Worm (Caenorhabditis elegans) whole organism, L4 larva: ENCODE measurements around the gene srw-118.

ENCODE experiments used
- F26F4.8 ChIP-seq: fragments of 200-800 bp; sonication (Bioruptor generic); conservative IDR thresholded peaks from 2 replicates; pipeline ENCODE4 v1.3.6; 2022; ENCODE audit warnings: missing genetic modification characterization, missing compliant biosample characterization
- F37D6.2 ChIP-seq: sonication (generic microtip); optimal IDR thresholded peaks from 2 replicates; lab custom pipeline; 2016; ENCODE audit warnings: mild to moderate bottlenecking, missing genetic modification characterization, missing compliant biosample characterization
- F44E2.7 ChIP-seq: fragments of 200-800 bp; sonication (Bioruptor generic); IDR thresholded peaks from 2 replicates; pipeline ENCODE4 v2.1.2; 2022; ENCODE audit warnings: missing genetic modification characterization, missing compliant biosample characterization
- F49E8.2 ChIP-seq: sonication (generic microtip); optimal IDR thresholded peaks from 2 replicates; lab custom pipeline; 2016; ENCODE audit warnings: missing compliant biosample characterization, mild to moderate bottlenecking, missing genetic modification characterization, borderline replicate concordance
- T20F7.1 ChIP-seq: fragments of 200-800 bp; sonication (Bioruptor generic); optimal IDR thresholded peaks from 2 replicates; lab custom pipeline; 2018; ENCODE audit warnings: mild to moderate bottlenecking, missing genetic modification characterization, missing compliant biosample characterization
- Y105C5A.15 ChIP-seq: fragments of 200-800 bp; sonication (Bioruptor generic); IDR thresholded peaks from 2 replicates; pipeline ENCODE4 v1.3.6; 2022; ENCODE audit warnings: missing genetic modification characterization, missing compliant biosample characterization
- Y5F2A.4 ChIP-seq: fragments of 200-800 bp; sonication (Bioruptor generic); optimal IDR thresholded peaks from 2 replicates; lab custom pipeline; 2018; ENCODE audit warnings: mild to moderate bottlenecking, missing genetic modification characterization, missing compliant biosample characterization
- ZK546.5 ChIP-seq, 2 experiments: sonication (generic microtip); optimal IDR thresholded peaks; 2 replicates each; lab custom pipeline; 2017; ENCODE audit warnings: missing biosample characterization in 2 of 2, missing genetic modification characterization in 2 of 2
- attf-4 ChIP-seq: sonication (generic microtip); optimal IDR thresholded peaks from 3 replicates; lab custom pipeline; 2017; ENCODE audit warnings: missing biosample characterization, missing genetic modification characterization
- ceh-62 ChIP-seq: sonication (generic microtip); optimal IDR thresholded peaks from 2 replicates; lab custom pipeline; 2017; ENCODE audit warnings: missing biosample characterization, missing genetic modification characterization
- ceh-82 ChIP-seq: sonication (generic microtip); optimal IDR thresholded peaks from 2 replicates; lab custom pipeline; 2017; ENCODE audit warnings: missing biosample characterization, missing genetic modification characterization
- ces-1 ChIP-seq: fragments of 150-350 bp; sonication (generic microtip); optimal IDR thresholded peaks from 4 replicates; lab custom pipeline; 2014; ENCODE audit warnings: missing biosample characterization, missing genetic modification reagents, missing genetic modification characterization
- ctbp-1 ChIP-seq: fragments of 200-800 bp; sonication (Bioruptor generic); IDR thresholded peaks from 2 replicates; pipeline ENCODE4 v1.3.6; 2022; ENCODE audit warnings: missing genetic modification reagents, missing genetic modification characterization, missing compliant biosample characterization
- daf-16 ChIP-seq, 3 experiments: sonication (generic microtip); optimal IDR thresholded peaks; 2 replicates each; lab custom pipeline; 2016 to 2017; ENCODE audit warnings: missing genetic modification characterization in 3 of 3, missing genetic modification reagents in 3 of 3, mild to moderate bottlenecking in 2 of 3, missing compliant biosample characterization in 2 of 3, missing biosample characterization in 1 of 3, moderate library complexity in 1 of 3
- dpl-1 ChIP-seq: fragments of 150-350 bp; optimal IDR thresholded peaks from 2 replicates; lab custom pipeline; 2014; ENCODE audit warnings: missing biosample characterization, missing genetic modification reagents, missing genetic modification characterization
- egl-43 ChIP-seq: fragments of 200-800 bp; sonication (Bioruptor generic); IDR thresholded peaks from 2 replicates; pipeline ENCODE4 v1.3.6; 2022; ENCODE audit warnings: missing genetic modification reagents, missing genetic modification characterization, missing compliant biosample characterization
- gei-8 ChIP-seq: fragments of 200-800 bp; sonication (Bioruptor generic); optimal IDR thresholded peaks from 2 replicates; lab custom pipeline; 2018; ENCODE audit warnings: mild to moderate bottlenecking, missing genetic modification characterization, missing compliant biosample characterization
- hif-1 ChIP-seq, 2 experiments: sonication (generic microtip); optimal IDR thresholded peaks; 2 replicates each; lab custom pipeline; 2016 to 2017; ENCODE audit warnings: missing compliant biosample characterization in 2 of 2, missing genetic modification characterization in 2 of 2, missing genetic modification reagents in 2 of 2, missing genotype in 2 of 2, mild to moderate bottlenecking in 1 of 2
- hlh-11 ChIP-seq: fragments of 200-800 bp; sonication (Bioruptor generic); optimal IDR thresholded peaks from 2 replicates; lab custom pipeline; 2018; ENCODE audit warnings: mild to moderate bottlenecking, missing genetic modification characterization, missing compliant biosample characterization
- jun-1 ChIP-seq: fragments of 150-350 bp; optimal IDR thresholded peaks from 2 replicates; lab custom pipeline; 2014; ENCODE audit warnings: missing biosample characterization, missing genetic modification reagents, missing genetic modification characterization
- lin-1 ChIP-seq: fragments of 200-800 bp; sonication (Bioruptor generic); IDR thresholded peaks from 2 replicates; pipeline ENCODE4 v1.3.6; 2022; ENCODE audit warnings: missing genetic modification reagents, missing genetic modification characterization, missing compliant biosample characterization
- mep-1 ChIP-seq: fragments of 150-350 bp; sonication (generic microtip); optimal IDR thresholded peaks from 3 replicates; lab custom pipeline; 2014; ENCODE audit warnings: missing biosample characterization, missing genetic modification characterization
- mxl-3 ChIP-seq: fragments of 200-800 bp; sonication (Bioruptor generic); optimal IDR thresholded peaks from 2 replicates; lab custom pipeline; 2018; ENCODE audit warnings: mild to moderate bottlenecking, missing genetic modification characterization, missing compliant biosample characterization
- nhr-10 ChIP-seq: fragments of 150-350 bp; optimal IDR thresholded peaks from 2 replicates; lab custom pipeline; 2014; ENCODE audit warnings: missing biosample characterization, missing genetic modification characterization
- nhr-102 ChIP-seq: sonication (generic microtip); optimal IDR thresholded peaks from 2 replicates; lab custom pipeline; 2016; ENCODE audit warnings: mild to moderate bottlenecking, missing genetic modification characterization, moderate library complexity, missing compliant biosample characterization
- nhr-237 ChIP-seq: sonication (generic microtip); optimal IDR thresholded peaks from 2 replicates; lab custom pipeline; 2017; ENCODE audit warnings: missing biosample characterization, missing genetic modification characterization
- nhr-28 ChIP-seq: fragments of 150-350 bp; optimal IDR thresholded peaks from 2 replicates; lab custom pipeline; 2014; ENCODE audit warnings: missing biosample characterization, missing genetic modification characterization
- nhr-42 ChIP-seq: fragments of 200-800 bp; sonication (Bioruptor generic); IDR thresholded peaks from 2 replicates; pipeline ENCODE4 v1.3.6; 2022; ENCODE audit warnings: missing genetic modification characterization, missing compliant biosample characterization
- nhr-6 ChIP-seq: fragments of 150-350 bp; optimal IDR thresholded peaks from 2 replicates; lab custom pipeline; 2014; ENCODE audit warnings: missing biosample characterization, missing genetic modification characterization
- nhr-77 ChIP-seq: fragments of 150-350 bp; optimal IDR thresholded peaks from 2 replicates; lab custom pipeline; 2014; ENCODE audit warnings: missing biosample characterization, missing genetic modification characterization
- pha-4 ChIP-seq, 2 experiments: fragments of 150-350 bp in 1 of 2; fragments of 200-800 bp in 1 of 2; sonication (Bioruptor generic) in 1 of 2; IDR thresholded peaks in 1 of 2; optimal IDR thresholded peaks in 1 of 2; 2 replicates each; pipeline versions ENCODE4 v1.3.6 to Lab custom; 2014 to 2022; ENCODE audit warnings: missing genetic modification characterization in 2 of 2, missing genetic modification reagents in 2 of 2, missing biosample characterization in 1 of 2, missing compliant biosample characterization in 1 of 2
- php-3 ChIP-seq: fragments of 200-800 bp; sonication (Bioruptor generic); IDR thresholded peaks from 2 replicates; pipeline ENCODE4 v1.3.6; 2022; ENCODE audit warnings: missing genetic modification reagents, missing genetic modification characterization, missing compliant biosample characterization
- skn-1 ChIP-seq: fragments of 150-350 bp; optimal IDR thresholded peaks from 2 replicates; lab custom pipeline; 2014; ENCODE audit warnings: missing biosample characterization, missing genetic modification characterization
- snpc-1.2 ChIP-seq: fragments of 200-800 bp; sonication (Bioruptor generic); IDR thresholded peaks from 2 replicates; pipeline ENCODE4 v1.3.6; 2022; ENCODE audit warnings: missing genetic modification reagents, missing genetic modification characterization, missing compliant biosample characterization
- spr-1 ChIP-seq: sonication (generic microtip); optimal IDR thresholded peaks from 2 replicates; lab custom pipeline; 2016; ENCODE audit warnings: mild to moderate bottlenecking, missing genetic modification characterization, missing compliant biosample characterization
- spr-3 ChIP-seq: fragments of 200-800 bp; sonication (Bioruptor generic); optimal IDR thresholded peaks from 2 replicates; lab custom pipeline; 2018; ENCODE audit warnings: mild to moderate bottlenecking, missing genetic modification characterization, missing compliant biosample characterization
- tag-97 ChIP-seq: fragments of 200-800 bp; sonication (Bioruptor generic); IDR thresholded peaks from 2 replicates; pipeline ENCODE4 v1.3.6; 2022; ENCODE audit warnings: missing genetic modification characterization, missing compliant biosample characterization
- unc-62 ChIP-seq, 3 experiments: fragments of 150-350 bp in 1 of 3; sonication (generic microtip); optimal IDR thresholded peaks in 2 of 3; peaks in 1 of 3; 1 replicate in 1 of 3; 2 replicates in 2 of 3; lab custom pipeline; 2014 to 2017; ENCODE audit warnings: missing biosample characterization in 3 of 3, missing genetic modification characterization in 3 of 3, missing genetic modification reagents in 3 of 3, missing genotype in 1 of 3
- zag-1 ChIP-seq: fragments of 150-350 bp; optimal IDR thresholded peaks from 2 replicates; lab custom pipeline; 2014; ENCODE audit warnings: missing biosample characterization, missing genetic modification characterization
- zfp-3 ChIP-seq: fragments of 200-800 bp; sonication (Bioruptor generic); conservative IDR thresholded peaks from 2 replicates; pipeline ENCODE4 v1.3.6; 2022; ENCODE audit warnings: missing genetic modification reagents, missing genetic modification characterization, missing compliant biosample characterization
- zip-2 ChIP-seq: fragments of 150-350 bp; optimal IDR thresholded peaks from 2 replicates; lab custom pipeline; 2014; ENCODE audit warnings: missing biosample characterization, missing genetic modification characterization

srw-118 gene

ce11 chrV:2938497-2938896 lies 41.4 kb downstream of the srw-118 start, which contains the start of gene srw-141:
srw-141 (minus strand) TSS chrV:2938597.
- no peak for TF ChIP-seq attf-4 (tag; lab: Kevin White, UChicago)
- no peak for TF ChIP-seq zag-1 (tag; lab: Kevin White, UChicago)
- TF ChIP-seq mep-1 (tag; lab: Kevin White, UChicago), result no peak
- TF ChIP-seq zfp-3, result no peak
- TF ChIP-seq Y5F2A.4 (GFP tag; lab: Kevin White, UChicago), result no peak
- no peak for TF ChIP-seq tag-97 (GFP tag; lab: Robert Waterston, UW)
- TF ChIP-seq hif-1 (tag; optimal IDR thresholded peaks at IDR 0.05; lab: Kevin White, UChicago), result no peak
- TF ChIP-seq nhr-42 (GFP tag; lab: Robert Waterston, UW), result no peak
- no peak for TF ChIP-seq pha-4 (GFP tag; IDR thresholded peaks at IDR 0.05; lab: Robert Waterston, UW)
- TF ChIP-seq pha-4 (tag; optimal IDR thresholded peaks at IDR 0.05; lab: Kevin White, UChicago), result no peak
- no peak for TF ChIP-seq egl-43 (GFP tag; lab: Robert Waterston, UW)
- TF ChIP-seq F44E2.7 (GFP tag; lab: Robert Waterston, UW), result no peak

- TF ChIP-seq F37D6.2 (no peak), php-3 (no peak), Y105C5A.15 (no peak), nhr-237 (tag; lab: Kevin White, UChicago) (no peak), nhr-10 (tag; lab: Kevin White, UChicago) (no peak), daf-16 (GFP tag; optimal IDR thresholded peaks at IDR 0.05; lab: Kevin White, UChicago) (no peak), daf-16 (tag; optimal IDR thresholded peaks at IDR 0.05; lab: Kevin White, UChicago) (no peak), nhr-77 (tag; lab: Kevin White, UChicago) (no peak), zag-1 (tag; lab: Kevin White, UChicago) (no peak), nhr-102 (tag; lab: Kevin White, UChicago) (no peak), zip-2 (tag; lab: Kevin White, UChicago) (no peak), dpl-1 (GFP tag; lab: Kevin White, UChicago) (no peak), skn-1 (tag; lab: Kevin White, UChicago) (no peak)
Measured at ce11 chrV:2934075-2934474, 45.8 kb downstream of the srw-118 start, which contains the start of gene srh-247. srh-247 (minus strand) TSS chrV:2934175.

- TF ChIP-seq ces-1 (GFP tag; lab: Kevin White, UChicago), result no peak
- TF ChIP-seq F49E8.2 (tag; lab: Kevin White, UChicago), result no peak
- TF ChIP-seq snpc-1.2, result no peak
- TF ChIP-seq Y105C5A.15, result no peak
- TF ChIP-seq ctbp-1 (GFP tag; lab: Robert Waterston, UW), result no peak
- TF ChIP-seq jun-1, result no peak
Measured at ce11 chrV:2931252-2931651, 48.6 kb downstream of the srw-118 start, which contains the start of gene C31B8.1. C31B8.1 (plus strand) TSS chrV:2931552.

- no peak for TF ChIP-seq spr-3
- TF ChIP-seq Y105C5A.15, result no peak
- no peak for TF ChIP-seq ces-1 (GFP tag; lab: Kevin White, UChicago)
- no peak for TF ChIP-seq ceh-62 (tag; lab: Kevin White, UChicago)
- TF ChIP-seq nhr-42 (GFP tag; lab: Robert Waterston, UW), result no peak
- no peak for TF ChIP-seq ZK546.5 (tag; optimal IDR thresholded peaks at IDR 0.05; lab: Kevin White, UChicago)
- no peak for TF ChIP-seq lin-1 (GFP tag; lab: Robert Waterston, UW)
- no peak for TF ChIP-seq nhr-28 (tag; lab: Kevin White, UChicago)
- no peak for TF ChIP-seq spr-1
- no peak for TF ChIP-seq F26F4.8 (GFP tag; lab: Robert Waterston, UW)
- TF ChIP-seq gei-8 (GFP tag; lab: Kevin White, UChicago), result no peak
- no peak for TF ChIP-seq ceh-82 (tag; lab: Kevin White, UChicago)
- no peak for TF ChIP-seq T20F7.1
- TF ChIP-seq Y5F2A.4 (GFP tag; lab: Kevin White, UChicago), result no peak
- no peak for TF ChIP-seq nhr-6 (tag; lab: Kevin White, UChicago)
- no peak for TF ChIP-seq hlh-11 (tag; lab: Kevin White, UChicago)
- no peak for TF ChIP-seq mxl-3
- no peak for TF ChIP-seq unc-62 (GFP tag; optimal IDR thresholded peaks at IDR 0.05 in 1 of 2; lab: Kevin White, UChicago)
- no peak for TF ChIP-seq unc-62 (tag; optimal IDR thresholded peaks at IDR 0.05; lab: Kevin White, UChicago)
- no peak for TF ChIP-seq nhr-102 (tag; lab: Kevin White, UChicago)
Measured at ce11 chrV:2929753-2930152, 50.1 kb downstream of the srw-118 start, which contains the start of gene C31B8.16. C31B8.16 (plus strand) TSS chrV:2930053.
